Worm (Caenorhabditis elegans): ENCODE measurements around the gene ugt-5.

The ugt-5 gene

DNA sequence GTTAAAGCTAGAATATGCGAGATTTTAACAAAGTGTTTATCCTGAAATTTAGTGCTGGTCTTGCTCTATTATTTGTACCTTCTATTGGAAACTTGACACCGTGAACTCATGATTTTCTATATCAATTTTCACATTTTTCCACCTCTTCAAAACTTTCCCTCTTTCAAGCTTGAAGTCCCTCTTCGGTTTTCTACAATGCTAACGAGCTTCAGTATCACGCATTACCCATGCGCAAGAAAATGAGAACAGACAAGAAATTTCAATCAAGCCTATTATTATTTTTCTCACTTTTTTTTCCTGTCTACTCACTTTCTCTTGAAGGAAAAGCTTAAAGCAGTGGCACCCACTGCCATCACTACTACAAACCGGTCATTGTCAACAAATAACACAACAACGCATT lies 19.0 kb upstream of the ugt-5 start:
- TF ChIP-seq pros-1 (tag; optimal IDR thresholded peaks at IDR 0.05): no peak
- no peak for TF ChIP-seq K09A11.1 (tag; optimal IDR thresholded peaks at IDR 0.05; ENCODE audit: insufficient read depth)
- TF ChIP-seq ceh-34 (tag; optimal IDR thresholded peaks at IDR 0.05): peak; percentile 31
- TF ChIP-seq ama-1 (optimal IDR thresholded peaks at IDR 0.05): peak; percentile 62
- no peak for TF ChIP-seq tbx-7 (tag; optimal IDR thresholded peaks at IDR 0.05)

DNA sequence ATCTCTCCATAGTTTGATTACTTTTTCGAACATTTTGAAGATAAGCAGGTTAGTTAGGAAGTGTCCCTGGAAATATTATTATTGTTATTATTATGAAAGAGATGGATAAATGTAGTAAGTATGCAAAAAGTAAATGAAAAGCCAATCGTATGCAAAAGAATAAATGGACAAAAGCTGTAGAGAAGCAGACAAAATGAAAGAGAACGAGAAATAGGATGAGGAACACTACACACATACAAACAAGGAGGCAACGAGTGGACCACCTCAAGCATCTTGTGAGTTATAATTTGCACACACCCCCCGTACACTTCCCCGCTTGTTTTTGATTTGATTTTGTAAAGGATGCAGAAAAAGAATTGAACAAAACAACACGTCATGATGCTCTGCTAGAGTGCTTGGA lies 18.4 kb upstream of the ugt-5 start, which contains the start of gene ZC443.2:
Gene ZC443.2 (minus strand): TSS at position 67 of the 400 bp plus-strand sequence.
- TF ChIP-seq fax-1 (tag; optimal IDR thresholded peaks at IDR 0.05): no peak
- TF ChIP-seq K09A11.1 (tag; optimal IDR thresholded peaks at IDR 0.05; ENCODE audit: insufficient read depth): no peak
- peak; percentile 7 for TF ChIP-seq nfya-1 (tag; optimal IDR thresholded peaks at IDR 0.05)

DNA sequence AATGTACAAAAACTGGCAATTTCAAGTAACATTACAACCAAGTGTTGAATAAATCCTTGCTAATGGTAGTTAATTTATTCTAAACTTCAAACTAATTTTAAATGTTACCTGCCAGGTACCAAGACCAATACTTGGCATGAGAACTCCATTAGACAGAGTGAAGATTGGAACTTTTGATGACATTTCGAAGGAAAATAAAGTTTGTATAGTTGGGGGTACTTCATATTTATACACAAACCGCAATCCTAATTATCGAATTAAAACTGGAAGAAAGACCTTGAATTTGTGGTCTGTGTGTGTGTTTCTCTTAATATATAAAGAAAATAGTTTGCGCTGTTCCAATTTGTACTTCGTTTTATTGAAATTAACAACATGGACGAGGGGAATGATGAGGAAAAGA lies 17.1 kb upstream of the ugt-5 start, which contains the start of gene ZC443.1:
Gene ZC443.1 (minus strand): TSS at position 205 of the 400 bp plus-strand sequence.
- TF ChIP-seq elt-4 (tag; optimal IDR thresholded peaks at IDR 0.05) (no peak), ceh-14 (tag; optimal IDR thresholded peaks at IDR 0.05) (no peak)

DNA sequence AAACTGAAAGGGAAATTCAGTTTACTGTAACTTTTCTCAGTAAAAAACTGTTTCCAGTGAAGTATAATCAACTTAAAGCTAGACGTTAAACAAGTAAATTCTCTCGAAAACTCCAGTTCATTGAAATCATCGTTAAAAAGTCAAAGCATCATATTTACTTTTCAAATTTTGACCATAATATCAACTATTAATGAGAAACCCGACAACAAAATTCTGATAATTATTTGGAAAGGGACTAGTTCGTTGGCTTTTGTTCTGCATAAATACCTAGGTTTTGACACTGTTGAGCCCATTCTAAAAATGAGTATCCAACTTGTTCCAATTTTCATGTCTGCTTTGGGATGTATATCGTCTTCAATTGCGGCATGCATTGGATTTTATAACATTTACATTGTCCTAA lies 13.4 kb upstream of the ugt-5 start, which contains the start of gene ZC443.7:
Gene ZC443.7 (plus strand): TSS at position 301 of the 400 bp plus-strand sequence.
- TF ChIP-seq odd-2 (tag; optimal IDR thresholded peaks at IDR 0.05) (no peak), gmeb-2 (tag; optimal IDR thresholded peaks at IDR 0.05) (no peak), C38D4.7 (GFP tag; optimal IDR thresholded peaks at IDR 0.05) (no peak), fkh-10 (GFP tag; optimal IDR thresholded peaks at IDR 0.05) (no peak), ceh-6 (GFP tag; optimal IDR thresholded peaks at IDR 0.05) (no peak), K09A11.1 (tag; optimal IDR thresholded peaks at IDR 0.05; ENCODE audit: insufficient read depth) (no peak), ama-1 (optimal IDR thresholded peaks at IDR 0.05) (no peak), T23F11.4 (GFP tag; optimal IDR thresholded peaks at IDR 0.05) (no peak), pha-4 (tag; optimal IDR thresholded peaks at IDR 0.05) (no peak), ttx-3 (tag; optimal IDR thresholded peaks at IDR 0.05) (no peak), C08G9.2 (tag; optimal IDR thresholded peaks at IDR 0.05) (no peak), nfya-1 (tag; optimal IDR thresholded peaks at IDR 0.05) (no peak), nhr-11 (tag; optimal IDR thresholded peaks at IDR 0.05) (no peak), ceh-9 (tag; optimal IDR thresholded peaks at IDR 0.05) (no peak), rnt-1 (tag; optimal IDR thresholded peaks at IDR 0.05) (no peak), K02D7.2 (tag; optimal IDR thresholded peaks at IDR 0.05) (no peak), mec-3 (tag; optimal IDR thresholded peaks at IDR 0.05; ENCODE audit: borderline replicate concordance) (no peak), hlh-13 (GFP tag; optimal IDR thresholded peaks at IDR 0.05) (no peak), ref-2 (tag; optimal IDR thresholded peaks at IDR 0.05) (no peak)

DNA sequence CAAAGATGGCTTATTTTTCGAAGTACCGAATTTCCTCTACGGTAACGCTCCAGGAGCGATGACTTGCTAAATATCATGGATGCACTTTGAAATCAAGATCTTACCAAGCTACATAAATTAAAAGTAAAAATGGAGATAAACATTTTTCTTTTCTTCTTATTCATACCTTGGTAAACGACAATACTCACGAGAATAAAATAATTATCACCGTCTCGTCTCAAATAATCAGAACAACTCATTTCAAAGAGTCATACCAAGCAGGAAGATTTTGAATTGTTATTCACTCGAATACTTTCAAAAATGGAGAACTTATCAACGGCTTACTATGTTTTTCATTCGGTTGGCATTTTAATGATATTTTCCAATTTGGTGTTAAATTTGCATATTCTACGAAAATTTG lies 10.5 kb upstream of the ugt-5 start, which contains the start of gene srbc-45:
Gene srbc-45 (plus strand): TSS at position 301 of the 400 bp plus-strand sequence.
- no peak for TF ChIP-seq ama-1 (optimal IDR thresholded peaks at IDR 0.05)
- no peak for TF ChIP-seq pha-4 (tag; optimal IDR thresholded peaks at IDR 0.05)
- TF ChIP-seq che-1 (tag; optimal IDR thresholded peaks at IDR 0.05): no peak
- TF ChIP-seq elt-4 (tag; optimal IDR thresholded peaks at IDR 0.05): no peak
- TF ChIP-seq pax-1 (tag; optimal IDR thresholded peaks at IDR 0.05): no peak
- TF ChIP-seq zip-5 (tag; optimal IDR thresholded peaks at IDR 0.05): no peak
- no peak for TF ChIP-seq ceh-19 (GFP tag; optimal IDR thresholded peaks at IDR 0.05)
- no peak for TF ChIP-seq ceh-45 (GFP tag; IDR thresholded peaks at IDR 0.05)
- no peak for TF ChIP-seq fkh-6 (tag; optimal IDR thresholded peaks at IDR 0.05)
- no peak for TF ChIP-seq tbx-2 (tag; optimal IDR thresholded peaks at IDR 0.05)
- TF ChIP-seq pha-2 (tag; optimal IDR thresholded peaks at IDR 0.05): no peak
- TF ChIP-seq odd-2 (tag; optimal IDR thresholded peaks at IDR 0.05): no peak
- TF ChIP-seq ceh-14 (tag; optimal IDR thresholded peaks at IDR 0.05): no peak

Measured in whole organism, late embryonic.